Fruit fly (Drosophila melanogaster) whole organism, embryonic: ENCODE measurements around the gene GstO2.

Source experiments
- CG1024 ChIP-seq: fragments of 200-800 bp; sonication (Bioruptor generic); IDR thresholded peaks from 2 replicates; pipeline ENCODE4 v1.3.6; 2022; ENCODE audit warnings: missing biosample characterization, missing genetic modification characterization
- CG10366 ChIP-seq: fragments of 200-800 bp; sonication (Bioruptor generic); IDR thresholded peaks from 2 replicates; pipeline ENCODE4 v1.3.6; 2022; ENCODE audit warnings: missing biosample characterization, missing genetic modification characterization
- CG10543 ChIP-seq: fragments of 200-800 bp; sonication (Bioruptor generic); optimal IDR thresholded peaks from 3 replicates; lab custom pipeline; 2017; ENCODE audit warnings: missing biosample characterization, mild to moderate bottlenecking, missing genetic modification characterization, moderate library complexity
- CG11085 ChIP-seq: fragments of 200-800 bp; sonication (Bioruptor generic); IDR thresholded peaks from 2 replicates; pipeline ENCODE4 v1.3.6; 2022; ENCODE audit warnings: missing biosample characterization, missing genetic modification characterization
- CG12219 ChIP-seq: fragments of 200-800 bp; sonication (Bioruptor generic); optimal IDR thresholded peaks from 3 replicates; lab custom pipeline; 2018; ENCODE audit warnings: missing biosample characterization, mild to moderate bottlenecking, missing genetic modification characterization
- CG12236 ChIP-seq: fragments of 200-800 bp; sonication (Bioruptor generic); optimal IDR thresholded peaks from 2 replicates; lab custom pipeline; 2016; ENCODE audit warnings: missing biosample characterization, missing genetic modification characterization
- CG12299 ChIP-seq: fragments of 200-800 bp; sonication (Bioruptor generic); optimal IDR thresholded peaks from 2 replicates; lab custom pipeline; 2018; ENCODE audit warnings: missing biosample characterization, mild to moderate bottlenecking, missing genetic modification characterization
- CG12659 ChIP-seq: fragments of 200-800 bp; sonication (Bioruptor generic); optimal IDR thresholded peaks from 3 replicates; lab custom pipeline; 2017; ENCODE audit warnings: mild to moderate bottlenecking, missing biosample characterization, missing genetic modification reagents, missing genetic modification characterization
- CG12769 ChIP-seq: fragments of 200-800 bp; sonication (Bioruptor generic); optimal IDR thresholded peaks from 2 replicates; lab custom pipeline; 2019; ENCODE audit warnings: missing biosample characterization, mild to moderate bottlenecking, missing genetic modification characterization, moderate library complexity
- CG14050 ChIP-seq: fragments of 200-800 bp; sonication (Bioruptor generic); IDR thresholded peaks from 3 replicates; pipeline ENCODE4 v1.3.6; 2022; ENCODE audit warnings: missing biosample characterization, missing genetic modification characterization
- CG15269 ChIP-seq: fragments of 200-800 bp; sonication (Bioruptor generic); optimal IDR thresholded peaks from 2 replicates; lab custom pipeline; 2018; ENCODE audit warnings: missing biosample characterization, mild to moderate bottlenecking, missing genetic modification characterization, moderate library complexity
- CG15479 ChIP-seq: fragments of 200-800 bp; sonication (Bioruptor generic); optimal IDR thresholded peaks from 3 replicates; lab custom pipeline; 2019; ENCODE audit warnings: missing biosample characterization, mild to moderate bottlenecking, missing genetic modification characterization, moderate library complexity
- CG17829 ChIP-seq: fragments of 200-800 bp; optimal IDR thresholded peaks from 2 replicates; lab custom pipeline; 2019; ENCODE audit warnings: missing biosample characterization, mild to moderate bottlenecking, missing genetic modification characterization, moderate library complexity
- CG18764 ChIP-seq: fragments of 200-800 bp; sonication (Bioruptor generic); optimal IDR thresholded peaks from 3 replicates; lab custom pipeline; 2016; ENCODE audit warnings: missing biosample characterization, missing genetic modification characterization
- CG30403 ChIP-seq: fragments of 200-800 bp; sonication (Bioruptor generic); optimal IDR thresholded peaks from 3 replicates; lab custom pipeline; 2016; ENCODE audit warnings: missing biosample characterization, missing genetic modification characterization
- CG3163 ChIP-seq: fragments of 200-800 bp; sonication (Bioruptor generic); optimal IDR thresholded peaks from 3 replicates; lab custom pipeline; 2016; ENCODE audit warnings: missing biosample characterization, missing genetic modification characterization
- CG3847 ChIP-seq: fragments of 200-800 bp; sonication (Bioruptor generic); IDR thresholded peaks from 2 replicates; pipeline ENCODE4 v1.3.6; 2022; ENCODE audit warnings: missing biosample characterization, missing genetic modification characterization
- CG42726 ChIP-seq: fragments of 200-800 bp; sonication (Bioruptor generic); IDR thresholded peaks from 2 replicates; pipeline ENCODE4 v1.3.6; 2022; ENCODE audit warnings: missing biosample characterization, missing genetic modification characterization; ENCODE audit not compliant: partially characterized antibody
- CG6683 ChIP-seq: fragments of 200-800 bp; sonication (Bioruptor generic); optimal IDR thresholded peaks from 2 replicates; lab custom pipeline; 2017; ENCODE audit warnings: missing biosample characterization, mild to moderate bottlenecking, missing genetic modification characterization, missing genetic modification reagents
- CG7987 ChIP-seq: fragments of 200-800 bp; sonication (Bioruptor generic); optimal IDR thresholded peaks from 2 replicates; lab custom pipeline; 2018; ENCODE audit warnings: missing biosample characterization, mild to moderate bottlenecking, missing genetic modification characterization, moderate library complexity
- CG9817 ChIP-seq: fragments of 200-800 bp; sonication (Bioruptor generic); optimal IDR thresholded peaks from 2 replicates; lab custom pipeline; 2018; ENCODE audit warnings: missing biosample characterization, mild to moderate bottlenecking, missing genetic modification characterization, moderate library complexity
- Ets65A ChIP-seq: fragments of 200-800 bp; sonication (Bioruptor generic); peaks from one replicate; lab custom pipeline; 2016; ENCODE audit warnings: missing biosample characterization, missing genetic modification characterization
- GATAe ChIP-seq: fragments of 200-800 bp; sonication (Bioruptor generic); conservative IDR thresholded peaks from 2 replicates; pipeline ENCODE4 v1.3.6; 2022; ENCODE audit warnings: missing biosample characterization, missing genetic modification characterization
- HmgD ChIP-seq: fragments of 200-800 bp; sonication (Bioruptor generic); optimal IDR thresholded peaks from 3 replicates; lab custom pipeline; 2016; ENCODE audit warnings: missing biosample characterization, missing genetic modification characterization
- Hmx ChIP-seq: fragments of 200-800 bp; sonication (Bioruptor generic); optimal IDR thresholded peaks from 2 replicates; lab custom pipeline; 2016; ENCODE audit warnings: missing biosample characterization, missing genetic modification characterization
- Hr39 ChIP-seq: fragments of >200 bp; optimal IDR thresholded peaks from 2 replicates; lab custom pipeline; 2017
- MBD-R2 ChIP-seq: fragments of 200-800 bp; sonication (Bioruptor generic); IDR thresholded peaks from 2 replicates; pipeline ENCODE4 v1.3.6; 2022; ENCODE audit warnings: missing biosample characterization, missing genetic modification characterization
- Med ChIP-seq: fragments of 200-800 bp; sonication (Bioruptor generic); peaks from one replicate; lab custom pipeline; 2016; ENCODE audit warnings: missing biosample characterization, missing genetic modification characterization, mild to moderate bottlenecking, inconsistent platforms, moderate library complexity
- Oli ChIP-seq: fragments of 200-800 bp; sonication (Bioruptor generic); optimal IDR thresholded peaks from 2 replicates; lab custom pipeline; 2018; ENCODE audit warnings: missing biosample characterization, mild to moderate bottlenecking, missing genetic modification characterization, moderate library complexity
- Ravus ChIP-seq: fragments of 200-800 bp; sonication (Bioruptor generic); IDR thresholded peaks from 2 replicates; pipeline ENCODE4 v1.3.6; 2022; ENCODE audit warnings: missing biosample characterization, missing genetic modification characterization
- Stat92E ChIP-seq, 3 experiments: fragments of >200 bp in 2 of 3; fragments of 200-800 bp in 1 of 3; sonication (Bioruptor generic) in 1 of 3; optimal IDR thresholded peaks; 2 replicates each; lab custom pipeline; 2017 to 2019; ENCODE audit warnings: missing biosample characterization in 3 of 3, missing genetic modification characterization in 3 of 3, mild to moderate bottlenecking in 1 of 3, moderate library complexity in 1 of 3
- al ChIP-seq: fragments of 200-800 bp; sonication (Bioruptor generic); IDR thresholded peaks from 2 replicates; pipeline ENCODE4 v1.3.6; 2022; ENCODE audit warnings: missing biosample characterization, missing genetic modification characterization
- bowl ChIP-seq: fragments of 200-800 bp; sonication (Bioruptor generic); IDR thresholded peaks from 2 replicates; pipeline ENCODE4 v1.3.6; 2022; ENCODE audit warnings: missing biosample characterization, missing genetic modification characterization
- cad ChIP-seq: fragments of >200 bp; optimal IDR thresholded peaks from 2 replicates; lab custom pipeline; 2017; ENCODE audit warnings: missing biosample characterization, missing genetic modification characterization
- cg ChIP-seq: fragments of 200-800 bp; sonication (Bioruptor generic); optimal IDR thresholded peaks from 3 replicates; lab custom pipeline; 2019; ENCODE audit warnings: missing biosample characterization, mild to moderate bottlenecking, missing genetic modification characterization, moderate library complexity
- chinmo ChIP-seq: fragments of 200-800 bp; sonication (Bioruptor generic); IDR thresholded peaks from 4 replicates; pipeline ENCODE4 v1.3.6; 2022; ENCODE audit warnings: missing biosample characterization, missing genetic modification characterization; ENCODE audit not compliant: partially characterized antibody
- chm ChIP-seq: fragments of 200-800 bp; sonication (Bioruptor generic); IDR thresholded peaks from 2 replicates; pipeline ENCODE4 v1.3.6; 2022; ENCODE audit warnings: missing biosample characterization, missing genetic modification characterization
- dan ChIP-seq: fragments of 200-800 bp; sonication (Bioruptor generic); IDR thresholded peaks from 2 replicates; pipeline ENCODE4 v1.3.6; 2022; ENCODE audit warnings: missing biosample characterization, missing genetic modification characterization
- dpn ChIP-seq, 2 experiments: fragments of 200-800 bp; sonication (Bioruptor generic); optimal IDR thresholded peaks; 3 replicates each; lab custom pipeline; 2016; ENCODE audit warnings: missing biosample characterization in 2 of 2, missing genetic modification characterization in 2 of 2
- emc ChIP-seq: fragments of 200-800 bp; sonication (Bioruptor generic); optimal IDR thresholded peaks from 2 replicates; lab custom pipeline; 2016; ENCODE audit warnings: missing biosample characterization, missing genetic modification characterization
- exex ChIP-seq: fragments of 200-800 bp; sonication (Bioruptor generic); optimal IDR thresholded peaks from 4 replicates; lab custom pipeline; 2018; ENCODE audit warnings: missing biosample characterization, mild to moderate bottlenecking, missing genetic modification characterization, moderate library complexity
- eyg ChIP-seq: fragments of 200-800 bp; sonication (Bioruptor generic); optimal IDR thresholded peaks from 3 replicates; lab custom pipeline; 2016; ENCODE audit warnings: missing biosample characterization, missing genetic modification characterization
- ftz-f1 ChIP-seq: fragments of 200-800 bp; sonication (Bioruptor generic); optimal IDR thresholded peaks from 2 replicates; lab custom pipeline; 2016; ENCODE audit warnings: missing biosample characterization, missing genetic modification characterization
- kah ChIP-seq: fragments of 200-800 bp; sonication (Bioruptor generic); optimal IDR thresholded peaks from 2 replicates; lab custom pipeline; 2018; ENCODE audit warnings: missing biosample characterization, mild to moderate bottlenecking, missing genetic modification characterization
- lbe ChIP-seq: fragments of 200-800 bp; sonication (Bioruptor generic); optimal IDR thresholded peaks from 2 replicates; lab custom pipeline; 2016; ENCODE audit warnings: missing biosample characterization, mild to moderate bottlenecking, missing genetic modification characterization
- p53 ChIP-seq: fragments of 200-800 bp; sonication (Bioruptor generic); optimal IDR thresholded peaks from 2 replicates; lab custom pipeline; 2016; ENCODE audit warnings: missing biosample characterization, missing genetic modification characterization
- run ChIP-seq: fragments of 200-800 bp; sonication (Bioruptor generic); optimal IDR thresholded peaks from 3 replicates; lab custom pipeline; 2018; ENCODE audit warnings: missing biosample characterization, mild to moderate bottlenecking, missing genetic modification characterization
- slou ChIP-seq: fragments of 200-800 bp; sonication (Bioruptor generic); optimal IDR thresholded peaks from 3 replicates; lab custom pipeline; 2016; ENCODE audit warnings: missing biosample characterization, missing genetic modification characterization
- ssp ChIP-seq: fragments of 200-800 bp; sonication (Bioruptor generic); IDR thresholded peaks from 2 replicates; pipeline ENCODE4 v1.3.6; 2022; ENCODE audit warnings: missing biosample characterization, missing genetic modification characterization
- tx ChIP-seq: fragments of 200-800 bp; sonication (Bioruptor generic); optimal IDR thresholded peaks from 2 replicates; lab custom pipeline; 2016; ENCODE audit warnings: missing biosample characterization, missing genetic modification characterization
- z ChIP-seq: fragments of 200-800 bp; sonication (Bioruptor generic); IDR thresholded peaks from 3 replicates; pipeline ENCODE4 v1.3.6; 2022; ENCODE audit warnings: missing biosample characterization, missing genetic modification characterization
- zfh2 ChIP-seq: fragments of 200-800 bp; sonication (Bioruptor generic); optimal IDR thresholded peaks from 2 replicates; lab custom pipeline; 2016; ENCODE audit warnings: missing biosample characterization, missing genetic modification characterization

The GstO2 gene

dm6 chr3L:8518516-8519087, 4.7 kb downstream of the GstO2 start, which contains the start of gene GstO3 (continued):
- TF ChIP-seq CG12219 (GFP tag; lab: Kevin White, UChicago) (no peak), p53 (no peak), Stat92E (GFP tag; optimal IDR thresholded peaks at IDR 0.05; lab: Kevin White, UChicago) (no peak), CG11085 (GFP tag; lab: Robert Waterston, UW) (no peak), CG12769 (tag; lab: Kevin White, UChicago) (no peak), tx (GFP tag; lab: Kevin White, UChicago) (no peak), Ravus (no peak), cg (GFP tag; lab: Kevin White, UChicago) (no peak), CG12236 (GFP tag; lab: Kevin White, UChicago) (no peak), z (GFP tag; lab: Robert Waterston, UW) (no peak), CG10543 (peak; percentile 15), zfh2 (GFP tag; lab: Kevin White, UChicago) (no peak), CG7987 (GFP tag; lab: Kevin White, UChicago) (no peak), lbe (GFP tag; lab: Kevin White, UChicago) (peak; percentile 67), kah (GFP tag; lab: Kevin White, UChicago) (no peak), Ets65A (no peak), Med (GFP tag; lab: Kevin White, UChicago) (peak; percentile 51), Hr39 (lab: Kevin White, UChicago) (no peak), dpn (GFP tag; optimal IDR thresholded peaks at IDR 0.05; lab: Kevin White, UChicago) (no peak), CG14050 (no peak), CG1024 (no peak), CG15269 (tag; lab: Kevin White, UChicago) (no peak), CG3847 (GFP tag; lab: Robert Waterston, UW) (no peak), eyg (GFP tag; lab: Kevin White, UChicago) (no peak), al (GFP tag; lab: Robert Waterston, UW) (no peak), GATAe (GFP tag; lab: Robert Waterston, UW) (no peak), CG10366 (GFP tag; lab: Robert Waterston, UW) (no peak), ssp (no peak), exex (tag; lab: Kevin White, UChicago) (peak; percentile 19), MBD-R2 (no peak), CG3163 (peak; percentile 93), chinmo (GFP tag; lab: Robert Waterston, UW) (peak; percentile 71; the same call in 1 of the 4 replicates), Oli (no peak), CG6683 (no peak), dan (GFP tag; lab: Robert Waterston, UW) (no peak), Hmx (GFP tag; lab: Kevin White, UChicago) (no peak), run (tag; lab: Kevin White, UChicago) (no peak), CG18764 (GFP tag; lab: Kevin White, UChicago) (no peak), CG15479 (GFP tag; lab: Kevin White, UChicago) (no peak), slou (GFP tag; lab: Kevin White, UChicago) (no peak), CG17829 (no peak), chm (no peak), bowl (no peak), CG42726 (GFP tag; lab: Robert Waterston, UW) (0 out of 2 replicates have a peak, but pooled peaks have one; percentile 26), CG12299 (tag; lab: Kevin White, UChicago) (no peak), emc (GFP tag; lab: Kevin White, UChicago) (no peak), cad (no peak), CG12659 (GFP tag; lab: Kevin White, UChicago) (peak; percentile 5), CG9817 (tag; lab: Kevin White, UChicago) (no peak), ftz-f1 (GFP tag; lab: Kevin White, UChicago) (no peak), HmgD (GFP tag; lab: Kevin White, UChicago) (no peak), CG30403 (GFP tag; lab: Kevin White, UChicago) (no peak)
